Worm (Caenorhabditis elegans): ENCODE measurements around the gene T28A11.3.

- TF ChIP-seq W03F9.2 (tag; optimal IDR thresholded peaks at IDR 0.05) (no peak), dao-5 (tag; optimal IDR thresholded peaks at IDR 0.05) (no peak), him-1 (tag; optimal IDR thresholded peaks at IDR 0.05) (no peak)
These were observed 7.8 kb downstream of the T28A11.3 start, which contains the start of gene str-64 for ce11 chrV:3282957-3283356.

All from whole organism, L4/young adult.